Worm (Caenorhabditis elegans): Measurements from ENCODE around the gene bcf-1.

- TF ChIP-seq nhr-10 (tag; optimal IDR thresholded peaks at IDR 0.05) (no peak), lin-13 (GFP tag; optimal IDR thresholded peaks at IDR 0.05) (no peak)
Observed at ce11 chrV:6408733-6409227, at the start of gene bcf-1.
